Fruit fly (Drosophila melanogaster) whole organism, embryonic: Measurements from ENCODE around the gene CG8814.

Experiments used
- Atf3 ChIP-seq: fragments of 200-800 bp; sonication (Bioruptor generic); optimal IDR thresholded peaks from 3 replicates; lab custom pipeline; 2016; ENCODE audit warnings: missing biosample characterization, missing genetic modification characterization
- CG10147 ChIP-seq: fragments of 200-800 bp; sonication (Bioruptor generic); optimal IDR thresholded peaks from 2 replicates; lab custom pipeline; 2019; ENCODE audit warnings: missing biosample characterization, mild to moderate bottlenecking, missing genetic modification characterization, moderate library complexity
- CG13296 ChIP-seq: fragments of 200-800 bp; sonication (Bioruptor generic); optimal IDR thresholded peaks from 3 replicates; lab custom pipeline; 2018; ENCODE audit warnings: missing biosample characterization, mild to moderate bottlenecking, missing genetic modification characterization
- CG15601 ChIP-seq: fragments of 200-800 bp; sonication (Bioruptor generic); optimal IDR thresholded peaks from 3 replicates; lab custom pipeline; 2019; ENCODE audit warnings: missing biosample characterization, mild to moderate bottlenecking, missing genetic modification characterization, moderate library complexity
- CG16863 ChIP-seq: fragments of 200-800 bp; sonication (Bioruptor generic); optimal IDR thresholded peaks from 3 replicates; lab custom pipeline; 2016; ENCODE audit warnings: missing biosample characterization, missing genetic modification characterization
- CG17612 ChIP-seq: fragments of 200-800 bp; sonication (Bioruptor generic); IDR thresholded peaks from 2 replicates; pipeline ENCODE4 v1.3.6; 2022; ENCODE audit warnings: missing biosample characterization, missing genetic modification characterization
- CG17829 ChIP-seq: fragments of 200-800 bp; optimal IDR thresholded peaks from 2 replicates; lab custom pipeline; 2019; ENCODE audit warnings: missing biosample characterization, mild to moderate bottlenecking, missing genetic modification characterization, moderate library complexity
- CG1832 ChIP-seq: fragments of 200-800 bp; sonication (Bioruptor generic); optimal IDR thresholded peaks from 2 replicates; lab custom pipeline; 2017; ENCODE audit warnings: missing biosample characterization, mild to moderate bottlenecking, missing genetic modification characterization, inconsistent platforms
- CG30431 ChIP-seq: fragments of 200-800 bp; sonication (Bioruptor generic); optimal IDR thresholded peaks from 2 replicates; lab custom pipeline; 2017; ENCODE audit warnings: missing biosample characterization, missing genetic modification characterization
- CG3163 ChIP-seq: fragments of 200-800 bp; sonication (Bioruptor generic); optimal IDR thresholded peaks from 3 replicates; lab custom pipeline; 2016; ENCODE audit warnings: missing biosample characterization, missing genetic modification characterization
- CG3847 ChIP-seq: fragments of 200-800 bp; sonication (Bioruptor generic); IDR thresholded peaks from 2 replicates; pipeline ENCODE4 v1.3.6; 2022; ENCODE audit warnings: missing biosample characterization, missing genetic modification characterization
- CG5245 ChIP-seq: fragments of 200-800 bp; sonication (Bioruptor generic); optimal IDR thresholded peaks from 3 replicates; lab custom pipeline; 2016; ENCODE audit warnings: missing biosample characterization, missing genetic modification characterization
- CG6272 ChIP-seq: fragments of 200-800 bp; sonication (Bioruptor generic); IDR thresholded peaks from 2 replicates; pipeline ENCODE4 v1.3.6; 2022; ENCODE audit warnings: missing biosample characterization, missing genetic modification characterization
- Eip74EF ChIP-seq, 2 experiments: fragments of 200-800 bp in 1 of 2; fragments of >200 bp in 1 of 2; sonication (Bioruptor generic) in 1 of 2; optimal IDR thresholded peaks; 2 replicates each; lab custom pipeline; 2017 to 2019; ENCODE audit warnings: missing biosample characterization in 2 of 2, missing genetic modification characterization in 2 of 2, mild to moderate bottlenecking in 1 of 2, moderate library complexity in 1 of 2
- Fer2 ChIP-seq: fragments of 200-800 bp; sonication (Bioruptor generic); optimal IDR thresholded peaks from 2 replicates; lab custom pipeline; 2018; ENCODE audit warnings: missing biosample characterization, mild to moderate bottlenecking, missing genetic modification characterization, moderate library complexity
- HLH3B ChIP-seq: fragments of 200-800 bp; sonication (Bioruptor generic); IDR thresholded peaks from 2 replicates; pipeline ENCODE4 v1.3.6; 2022; ENCODE audit warnings: missing biosample characterization, missing genetic modification characterization
- Hr39 ChIP-seq: fragments of >200 bp; optimal IDR thresholded peaks from 2 replicates; lab custom pipeline; 2017
- Jarid2 ChIP-seq: fragments of 200-800 bp; sonication (Bioruptor generic); optimal IDR thresholded peaks from 3 replicates; lab custom pipeline; 2017; ENCODE audit warnings: mild to moderate bottlenecking, missing biosample characterization, missing genetic modification reagents, missing genetic modification characterization
- Lim3 ChIP-seq: fragments of 200-800 bp; sonication (Bioruptor generic); IDR thresholded peaks from 2 replicates; pipeline ENCODE4 v1.3.6; 2022; ENCODE audit warnings: missing biosample characterization, missing genetic modification characterization
- Mes4 ChIP-seq: fragments of 200-800 bp; sonication (Bioruptor generic); optimal IDR thresholded peaks from 2 replicates; lab custom pipeline; 2016; ENCODE audit warnings: missing biosample characterization, missing genetic modification characterization
- Mrtf ChIP-seq: fragments of 200-800 bp; sonication (Bioruptor generic); IDR thresholded peaks from 3 replicates; pipeline ENCODE4 v1.3.6; 2022; ENCODE audit warnings: missing biosample characterization, missing genetic modification characterization
- Oaz ChIP-seq: fragments of 200-800 bp; sonication (Bioruptor generic); IDR thresholded peaks from 2 replicates; pipeline ENCODE4 v1.3.6; 2022; ENCODE audit warnings: missing biosample characterization, missing genetic modification characterization
- Ravus ChIP-seq: fragments of 200-800 bp; sonication (Bioruptor generic); IDR thresholded peaks from 2 replicates; pipeline ENCODE4 v1.3.6; 2022; ENCODE audit warnings: missing biosample characterization, missing genetic modification characterization
- Sin3A ChIP-seq: fragments of >200 bp; optimal IDR thresholded peaks from 2 replicates; lab custom pipeline; 2018
- Sox100B ChIP-seq: fragments of 200-800 bp; sonication (Bioruptor generic); optimal IDR thresholded peaks from 3 replicates; lab custom pipeline; 2018; ENCODE audit warnings: missing biosample characterization, mild to moderate bottlenecking, missing genetic modification characterization
- ato ChIP-seq: fragments of 200-800 bp; sonication (Bioruptor generic); IDR thresholded peaks from 2 replicates; pipeline ENCODE4 v1.3.6; 2022; ENCODE audit warnings: missing biosample characterization, missing genetic modification characterization; ENCODE audit not compliant: partially characterized antibody
- bowl ChIP-seq: fragments of 200-800 bp; sonication (Bioruptor generic); IDR thresholded peaks from 2 replicates; pipeline ENCODE4 v1.3.6; 2022; ENCODE audit warnings: missing biosample characterization, missing genetic modification characterization
- cg ChIP-seq: fragments of 200-800 bp; sonication (Bioruptor generic); optimal IDR thresholded peaks from 3 replicates; lab custom pipeline; 2019; ENCODE audit warnings: missing biosample characterization, mild to moderate bottlenecking, missing genetic modification characterization, moderate library complexity
- crp ChIP-seq, 2 experiments: fragments of 200-800 bp; sonication (Bioruptor generic); optimal IDR thresholded peaks; 2 replicates in 1 of 2; 3 replicates in 1 of 2; lab custom pipeline; 2017; ENCODE audit warnings: missing biosample characterization in 2 of 2, missing genetic modification characterization in 2 of 2, mild to moderate bottlenecking in 1 of 2, moderate library complexity in 1 of 2
- da ChIP-seq: fragments of 200-800 bp; sonication (Bioruptor generic); optimal IDR thresholded peaks from 2 replicates; lab custom pipeline; 2016; ENCODE audit warnings: missing biosample characterization, missing genetic modification characterization
- dan ChIP-seq: fragments of 200-800 bp; sonication (Bioruptor generic); IDR thresholded peaks from 2 replicates; pipeline ENCODE4 v1.3.6; 2022; ENCODE audit warnings: missing biosample characterization, missing genetic modification characterization
- ems ChIP-seq: fragments of 200-800 bp; sonication (Bioruptor generic); optimal IDR thresholded peaks from 3 replicates; lab custom pipeline; 2016; ENCODE audit warnings: missing biosample characterization, missing genetic modification characterization
- esg ChIP-seq: fragments of 200-800 bp; sonication (Bioruptor generic); conservative IDR thresholded peaks from 2 replicates; pipeline ENCODE4 v1.3.6; 2022; ENCODE audit warnings: missing biosample characterization, missing genetic modification characterization
- gfzf ChIP-seq: fragments of 200-800 bp; sonication (Bioruptor generic); optimal IDR thresholded peaks from 2 replicates; lab custom pipeline; 2016; ENCODE audit warnings: missing biosample characterization, mild to moderate bottlenecking, missing genetic modification characterization, moderate library complexity
- klu ChIP-seq: fragments of 200-800 bp; sonication (Bioruptor generic); IDR thresholded peaks from 2 replicates; pipeline ENCODE4 v1.3.6; 2022; ENCODE audit warnings: missing biosample characterization, missing genetic modification characterization
- kni ChIP-seq: fragments of 200-800 bp; sonication (Bioruptor generic); optimal IDR thresholded peaks from 3 replicates; lab custom pipeline; 2017; ENCODE audit warnings: mild to moderate bottlenecking, missing biosample characterization, missing genetic modification reagents, missing genetic modification characterization
- mld ChIP-seq: fragments of 200-800 bp; sonication (Bioruptor generic); IDR thresholded peaks from 3 replicates; pipeline ENCODE4 v1.3.6; 2022; ENCODE audit warnings: missing biosample characterization, missing genetic modification characterization; ENCODE audit not compliant: partially characterized antibody
- nmo ChIP-seq: fragments of 200-800 bp; sonication (Bioruptor generic); optimal IDR thresholded peaks from 2 replicates; lab custom pipeline; 2018; ENCODE audit warnings: missing biosample characterization, mild to moderate bottlenecking, missing genetic modification characterization, moderate library complexity
- nom ChIP-seq: fragments of 200-800 bp; sonication (Bioruptor generic); optimal IDR thresholded peaks from 2 replicates; lab custom pipeline; 2017; ENCODE audit warnings: missing biosample characterization, missing genetic modification characterization, mild to moderate bottlenecking, moderate library complexity, missing genetic modification reagents
- odd ChIP-seq: fragments of 200-800 bp; sonication (Bioruptor generic); optimal IDR thresholded peaks from 2 replicates; lab custom pipeline; 2017; ENCODE audit warnings: missing biosample characterization, mild to moderate bottlenecking, missing genetic modification characterization
- otp ChIP-seq: fragments of 200-800 bp; sonication (Bioruptor generic); IDR thresholded peaks from 3 replicates; pipeline ENCODE4, ENCODE4 v1.3.6; 2022; ENCODE audit warnings: missing biosample characterization, missing genetic modification characterization
- pan ChIP-seq, 4 experiments: fragments of >200 bp in 3 of 4; fragments of 200-800 bp in 1 of 4; sonication (Bioruptor generic) in 1 of 4; optimal IDR thresholded peaks in 3 of 4; IDR thresholded peaks in 1 of 4; 2 replicates each; pipeline versions ENCODE4 v1.3.6 to Lab custom; 2017 to 2022; ENCODE audit warnings: missing biosample characterization in 2 of 4, missing genetic modification characterization in 2 of 4, mixed read lengths in 1 of 4
- rib ChIP-seq: fragments of 200-800 bp; sonication (Bioruptor generic); IDR thresholded peaks from 2 replicates; pipeline ENCODE4 v1.3.6; 2022; ENCODE audit warnings: missing biosample characterization, missing genetic modification characterization
- sima ChIP-seq: fragments of 200-800 bp; sonication (Bioruptor generic); optimal IDR thresholded peaks from 2 replicates; lab custom pipeline; 2016; ENCODE audit warnings: missing biosample characterization, missing genetic modification characterization
- slou ChIP-seq: fragments of 200-800 bp; sonication (Bioruptor generic); optimal IDR thresholded peaks from 3 replicates; lab custom pipeline; 2016; ENCODE audit warnings: missing biosample characterization, missing genetic modification characterization
- sna ChIP-seq: fragments of 200-800 bp; sonication (Bioruptor generic); IDR thresholded peaks from 2 replicates; pipeline ENCODE4 v1.3.6; 2022; ENCODE audit warnings: missing biosample characterization, missing genetic modification characterization; ENCODE audit not compliant: partially characterized antibody
- trh ChIP-seq: fragments of 200-800 bp; sonication (Bioruptor generic); optimal IDR thresholded peaks from 2 replicates; lab custom pipeline; 2016; ENCODE audit warnings: missing biosample characterization, missing genetic modification characterization
- unc-4 ChIP-seq: fragments of 200-800 bp; sonication (Bioruptor generic); IDR thresholded peaks from 2 replicates; pipeline ENCODE4 v1.3.6; 2022; ENCODE audit warnings: missing biosample characterization, missing genetic modification characterization; ENCODE audit not compliant: partially characterized antibody
- unpg ChIP-seq: fragments of 200-800 bp; sonication (Bioruptor generic); optimal IDR thresholded peaks from 3 replicates; lab custom pipeline; 2018; ENCODE audit warnings: missing biosample characterization, mild to moderate bottlenecking, missing genetic modification characterization, moderate library complexity

Gene CG8814

DNA sequence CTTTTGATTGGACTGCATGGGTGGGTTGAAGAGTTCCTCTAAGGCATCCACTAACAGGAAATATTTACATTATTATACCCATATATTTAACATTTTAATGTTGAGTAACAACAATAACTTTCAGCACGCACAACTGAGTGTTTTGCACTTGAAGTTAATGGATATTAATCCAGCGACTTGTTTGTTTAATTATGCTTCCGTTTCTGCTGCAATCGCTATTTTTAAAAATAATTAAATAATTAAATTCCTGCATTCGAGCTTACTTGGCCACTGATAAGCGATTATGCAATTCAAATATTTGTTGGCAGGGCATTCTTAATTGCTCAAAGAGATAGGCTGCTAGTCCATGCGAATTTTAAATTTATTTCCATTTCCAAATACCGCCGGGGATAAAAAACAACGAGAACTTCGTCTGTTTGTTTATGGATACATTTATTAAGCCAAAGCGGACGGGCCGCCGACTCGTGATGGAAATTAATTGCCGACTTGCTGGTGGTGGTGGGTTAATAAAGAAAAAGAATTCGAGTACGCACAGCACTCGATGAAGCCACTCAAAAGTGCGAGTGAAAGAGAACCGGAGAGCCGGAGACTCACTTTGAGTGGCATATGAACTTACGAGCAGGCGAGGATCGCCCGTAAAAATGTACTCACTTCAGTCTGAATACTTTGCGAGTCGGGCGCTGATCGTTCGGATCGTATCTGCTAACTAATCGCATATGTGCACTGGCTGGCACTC is 12.6 kb upstream of the CG8814 start (continued):
- TF ChIP-seq CG17829 (tag; lab: Kevin White, UChicago) (peak; percentile 23), CG17612 (GFP tag; lab: Robert Waterston, UW) (no peak), Hr39 (lab: Kevin White, UChicago) (no peak), gfzf (GFP tag; lab: Kevin White, UChicago) (no peak), CG3163 (peak; percentile 20), unpg (GFP tag; lab: Kevin White, UChicago) (peak; percentile 10), Fer2 (tag; lab: Kevin White, UChicago) (no peak), CG16863 (GFP tag; lab: Kevin White, UChicago) (no peak), dan (GFP tag; lab: Robert Waterston, UW) (no peak), pan (optimal IDR thresholded peaks at IDR 0.05; lab: Kevin White, UChicago) (no peak), pan (GFP tag; optimal IDR thresholded peaks at IDR 0.05 in 1 of 2, IDR thresholded peaks at IDR 0.05 in 1 of 2) (peak in 1 of 2 experiments; percentile 34), CG1832 (no peak), crp (GFP tag; optimal IDR thresholded peaks at IDR 0.05; lab: Kevin White, UChicago) (no peak), ato (peak; percentile 51; the same call in 1 of the 2 replicates), mld (GFP tag; lab: Robert Waterston, UW) (peak; percentile 62; the same call in 1 of the 3 replicates), unc-4 (GFP tag; lab: Robert Waterston, UW) (0 out of 2 replicates have a peak, but pooled peaks have one; percentile 24), nom (GFP tag; lab: Kevin White, UChicago) (peak; percentile 73), odd (GFP tag; lab: Kevin White, UChicago) (no peak), cg (no peak), bowl (GFP tag; lab: Robert Waterston, UW) (no peak), sima (no peak), Sin3A (lab: Kevin White, UChicago) (no peak), Mes4 (GFP tag; lab: Kevin White, UChicago) (no peak), CG13296 (GFP tag; lab: Kevin White, UChicago) (peak; percentile 33), trh (GFP tag; lab: Kevin White, UChicago) (no peak), kni (GFP tag; lab: Kevin White, UChicago) (peak; percentile 16), CG10147 (GFP tag; lab: Kevin White, UChicago) (no peak), Atf3 (GFP tag; lab: Kevin White, UChicago) (no peak), klu (GFP tag; lab: Robert Waterston, UW) (no peak), CG30431 (GFP tag; lab: Kevin White, UChicago) (no peak), rib (GFP tag; lab: Robert Waterston, UW) (no peak), HLH3B (GFP tag; lab: Robert Waterston, UW) (0 out of 2 replicates have a peak, but pooled peaks have one; percentile 6), Jarid2 (GFP tag; lab: Kevin White, UChicago) (peak; percentile 88), CG15601 (no peak), CG5245 (GFP tag; lab: Kevin White, UChicago) (no peak), slou (no peak), Oaz (no peak), CG6272 (GFP tag; lab: Robert Waterston, UW) (no peak), sna (GFP tag; lab: Robert Waterston, UW) (0 out of 2 replicates have a peak, but pooled peaks have one; percentile 39), CG3847 (GFP tag; lab: Robert Waterston, UW) (no peak), Eip74EF (GFP tag; optimal IDR thresholded peaks at IDR 0.05; lab: Kevin White, UChicago) (peak in 1 of 2 experiments; percentile 12), nmo (peak; percentile 6), Sox100B (no peak), otp (GFP tag; lab: Robert Waterston, UW) (0 out of 3 replicates have a peak, but pooled peaks have one; percentile 64), Mrtf (GFP tag; lab: Robert Waterston, UW) (no peak), ems (GFP tag; lab: Kevin White, UChicago) (peak; percentile 26), Lim3 (GFP tag; lab: Robert Waterston, UW) (no peak), esg (GFP tag; lab: Robert Waterston, UW) (no peak), da (GFP tag; lab: Kevin White, UChicago) (no peak), Ravus (GFP tag; lab: Robert Waterston, UW) (no peak)
